Fruit fly (Drosophila melanogaster): ENCODE data around the gene CG6980.

CG6980 gene

DNA sequence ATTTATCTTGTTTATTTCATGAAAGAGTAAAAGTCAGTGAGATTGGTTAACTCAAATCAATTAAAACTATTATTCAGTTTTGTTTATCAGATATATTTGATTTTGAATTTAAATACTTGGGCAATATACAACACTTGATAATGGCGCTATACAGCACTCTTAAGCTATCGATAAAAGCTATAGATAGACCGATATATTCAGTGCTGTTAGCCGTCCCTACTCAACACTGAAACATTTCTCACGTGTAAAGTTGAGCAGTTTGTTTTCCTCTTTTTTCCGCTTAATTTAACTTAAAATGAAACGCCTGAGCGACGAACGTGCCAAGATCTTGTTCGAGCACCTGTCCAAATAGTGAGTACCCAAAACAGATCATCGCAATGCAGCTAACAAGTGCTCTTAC lies 43.0 kb downstream of the CG6980 start, which contains the start of gene CG7006 (continued):
- TF ChIP-seq CG8290 (GFP tag; optimal IDR thresholded peaks at IDR 0.05) = peak; percentile 70
- TF ChIP-seq CG8290 (tag; optimal IDR thresholded peaks at IDR 0.05) = no peak
- TF ChIP-seq CG12659 (GFP tag; optimal IDR thresholded peaks at IDR 0.05) = peak; percentile 82
- peak; percentile 60 for TF ChIP-seq slp2 (GFP tag; optimal IDR thresholded peaks at IDR 0.05)
- no peak for TF ChIP-seq CG14667 (GFP tag; IDR thresholded peaks at IDR 0.05)
- TF ChIP-seq CG5953 (GFP tag; IDR thresholded peaks at IDR 0.05) = no peak
- TF ChIP-seq Tbp (GFP tag; optimal IDR thresholded peaks at IDR 0.05) = no peak
- TF ChIP-seq gfzf (GFP tag; optimal IDR thresholded peaks at IDR 0.05) = peak; percentile 41
- TF ChIP-seq CG11247 (GFP tag; IDR thresholded peaks at IDR 0.05) = peak; percentile 79
- TF ChIP-seq CG9215 (GFP tag; IDR thresholded peaks at IDR 0.05) = peak; percentile 64; the same call in 1 of the 2 replicates
- peak; percentile 88 for TF ChIP-seq CG6791 (GFP tag; IDR thresholded peaks at IDR 0.05; ENCODE audit: partially characterized antibody)
- peak; percentile 85 for TF ChIP-seq CG7786 (GFP tag; optimal IDR thresholded peaks at IDR 0.05)
- TF ChIP-seq zfh1 (GFP tag; IDR thresholded peaks at IDR 0.05) = peak; percentile 74; the same call in 2 of the 3 replicates
- TF ChIP-seq jumu (GFP tag; optimal IDR thresholded peaks at IDR 0.05) = peak; percentile 74
- peak; percentile 11; the same call in 1 of the 2 replicates for TF ChIP-seq peb (GFP tag; IDR thresholded peaks at IDR 0.05)
- TF ChIP-seq CG10321 (GFP tag; IDR thresholded peaks at IDR 0.05) = no peak
- TF ChIP-seq toy (GFP tag; IDR thresholded peaks at IDR 0.05) = no peak
- peak; percentile 90 for TF ChIP-seq Ets97D (GFP tag; optimal IDR thresholded peaks at IDR 0.05)
- no peak for TF ChIP-seq Ada2b (GFP tag; IDR thresholded peaks at IDR 0.05)
- TF ChIP-seq Atf6 (GFP tag; IDR thresholded peaks at IDR 0.05) = peak; percentile 52
- TF ChIP-seq Dref (GFP tag; IDR thresholded peaks at IDR 0.05) = peak; percentile 91
- peak; percentile 87 for TF ChIP-seq gro (GFP tag; optimal IDR thresholded peaks at IDR 0.05)
- TF ChIP-seq CG4617 (GFP tag; optimal IDR thresholded peaks at IDR 0.05; ENCODE audit: borderline replicate concordance) = peak; percentile 79
- TF ChIP-seq CG4707 (GFP tag; optimal IDR thresholded peaks at IDR 0.05) = no peak
- no peak for TF ChIP-seq twi (tag; optimal IDR thresholded peaks at IDR 0.05)
- peak; percentile 95 for TF ChIP-seq sob (GFP tag; IDR thresholded peaks at IDR 0.05)
- TF ChIP-seq crol (GFP tag; IDR thresholded peaks at IDR 0.05) = no peak
- TF ChIP-seq Med (GFP tag) = peak; percentile 96
- peak; percentile 84 for TF ChIP-seq lilli (GFP tag; optimal IDR thresholded peaks at IDR 0.05)
- no peak for TF ChIP-seq CG7357 (GFP tag; IDR thresholded peaks at IDR 0.05)
- no peak for TF ChIP-seq sqz (GFP tag; optimal IDR thresholded peaks at IDR 0.05)
- no peak for TF ChIP-seq CG10147 (GFP tag; optimal IDR thresholded peaks at IDR 0.05)
- TF ChIP-seq Usf (GFP tag; optimal IDR thresholded peaks at IDR 0.05) = peak; percentile 55
- peak; percentile 65 for TF ChIP-seq CG4854 (GFP tag; optimal IDR thresholded peaks at IDR 0.05)
- TF ChIP-seq CG17829 (tag; optimal IDR thresholded peaks at IDR 0.05) = peak; percentile 62
- TF ChIP-seq Lhr (GFP tag; optimal IDR thresholded peaks at IDR 0.05) = peak; percentile 21
- no peak for TF ChIP-seq org-1 (GFP tag; optimal IDR thresholded peaks at IDR 0.05)
- TF ChIP-seq luna (GFP tag; optimal IDR thresholded peaks at IDR 0.05) = peak; percentile 16
- peak; percentile 71 for TF ChIP-seq CG10209 (GFP tag; optimal IDR thresholded peaks at IDR 0.05)
- TF ChIP-seq wor (GFP tag; IDR thresholded peaks at IDR 0.05) = no peak
- no peak for TF ChIP-seq CG2199 (GFP tag; IDR thresholded peaks at IDR 0.05)
- no peak for TF ChIP-seq sr (GFP tag; IDR thresholded peaks at IDR 0.05)
- TF ChIP-seq CG11560 (tag; IDR thresholded peaks at IDR 0.05) = peak; percentile 60; the same call in 2 of the 3 replicates
- peak; percentile 33 for TF ChIP-seq CG34376 (GFP tag; optimal IDR thresholded peaks at IDR 0.05)
- TF ChIP-seq br (optimal IDR thresholded peaks at IDR 0.05) = no peak
- peak; percentile 6 for TF ChIP-seq Nf-YB (GFP tag; optimal IDR thresholded peaks at IDR 0.05)
- no peak for TF ChIP-seq CG2889 (GFP tag; IDR thresholded peaks at IDR 0.05)
- peak; percentile 77 for TF ChIP-seq CG33213 (GFP tag; optimal IDR thresholded peaks at IDR 0.05)
- no peak; the same call in 1 of the 2 replicates for TF ChIP-seq gsb (GFP tag; IDR thresholded peaks at IDR 0.05)
- peak; percentile 70 for TF ChIP-seq CG9817 (tag; optimal IDR thresholded peaks at IDR 0.05)
- TF ChIP-seq ranshi (GFP tag; IDR thresholded peaks at IDR 0.05) = peak; percentile 71
- TF ChIP-seq Trl (optimal IDR thresholded peaks at IDR 0.05) = no peak
- TF ChIP-seq Trl (GFP tag; optimal IDR thresholded peaks at IDR 0.05) = peak; percentile 82
- peak; percentile 27; the same call in 1 of the 3 replicates for TF ChIP-seq row (GFP tag; IDR thresholded peaks at IDR 0.05)

All from whole organism, embryonic.